Worm (Caenorhabditis elegans) whole organism, early embryonic: ENCODE results near the gene Y105C5B.20.

Experiments
- B0310.2 ChIP-seq: sonication (generic microtip); optimal IDR thresholded peaks from 2 replicates; lab custom pipeline; 2016; ENCODE audit warnings: mild to moderate bottlenecking, missing genetic modification characterization, missing compliant biosample characterization
- F13C5.2 ChIP-seq: sonication (generic microtip); optimal IDR thresholded peaks from 2 replicates; lab custom pipeline; 2017; ENCODE audit warnings: mild to moderate bottlenecking, missing genetic modification characterization, inconsistent platforms, missing compliant biosample characterization
- aly-1 ChIP-seq: sonication (generic microtip); optimal IDR thresholded peaks from 2 replicates; lab custom pipeline; 2016; ENCODE audit warnings: missing genetic modification characterization, missing compliant biosample characterization
- ama-1 ChIP-seq: fragments of 150-350 bp; optimal IDR thresholded peaks from 2 replicates; lab custom pipeline; 2014
- ceh-13 ChIP-seq: fragments of 200-800 bp; sonication (Bioruptor generic); optimal IDR thresholded peaks from 2 replicates; lab custom pipeline; 2018; ENCODE audit warnings: mild to moderate bottlenecking, missing genetic modification characterization, missing compliant biosample characterization
- ceh-36 ChIP-seq: sonication (generic microtip); optimal IDR thresholded peaks from 2 replicates; lab custom pipeline; 2016; ENCODE audit warnings: missing genetic modification characterization, inconsistent platforms, missing compliant biosample characterization
- ets-7 ChIP-seq: sonication (generic microtip); optimal IDR thresholded peaks from 2 replicates; lab custom pipeline; 2016; ENCODE audit warnings: missing genotype, missing genetic modification characterization, missing compliant biosample characterization
- flt-1 ChIP-seq: fragments of 200-800 bp; sonication (Bioruptor generic); IDR thresholded peaks from 2 replicates; pipeline ENCODE4 v1.3.6; 2022; ENCODE audit warnings: missing genetic modification characterization, missing compliant biosample characterization
- hmbx-1 ChIP-seq: sonication (generic microtip); optimal IDR thresholded peaks from 2 replicates; lab custom pipeline; 2016; ENCODE audit warnings: mild to moderate bottlenecking, missing genetic modification characterization, missing compliant biosample characterization
- hmg-4 ChIP-seq: fragments of 200-800 bp; sonication (Bioruptor generic); optimal IDR thresholded peaks from 2 replicates; lab custom pipeline; 2018; ENCODE audit warnings: mild to moderate bottlenecking, missing genetic modification characterization, missing compliant biosample characterization
- hnd-1 ChIP-seq: sonication (generic microtip); optimal IDR thresholded peaks from 2 replicates; lab custom pipeline; 2016; ENCODE audit warnings: missing genetic modification characterization, missing compliant biosample characterization
- pes-1 ChIP-seq: fragments of 200-800 bp; sonication (Bioruptor generic); IDR thresholded peaks from 2 replicates; pipeline ENCODE4 v1.3.6; 2022; ENCODE audit warnings: missing genetic modification reagents, missing genetic modification characterization, missing compliant biosample characterization
- scrt-1 ChIP-seq: fragments of 200-800 bp; sonication (Bioruptor generic); IDR thresholded peaks from 2 replicates; pipeline ENCODE4 v1.3.6; 2022; ENCODE audit warnings: missing genetic modification characterization, missing compliant biosample characterization
- sea-1 ChIP-seq: fragments of 200-800 bp; sonication (Bioruptor generic); conservative IDR thresholded peaks from 2 replicates; pipeline ENCODE4 v1.3.6; 2022; ENCODE audit warnings: missing genetic modification characterization, missing compliant biosample characterization
- tbx-11 ChIP-seq: fragments of 200-800 bp; sonication (Bioruptor generic); IDR thresholded peaks from 2 replicates; pipeline ENCODE4 v1.3.6; 2022; ENCODE audit warnings: missing genetic modification characterization, missing compliant biosample characterization
- tbx-37 ChIP-seq: fragments of 200-800 bp; sonication (Bioruptor generic); conservative IDR thresholded peaks from 2 replicates; pipeline ENCODE4 v1.3.6; 2022; ENCODE audit warnings: missing genetic modification reagents, missing genetic modification characterization, missing compliant biosample characterization
- tra-4 ChIP-seq: sonication (generic microtip); optimal IDR thresholded peaks from 2 replicates; lab custom pipeline; 2017; ENCODE audit warnings: missing genetic modification characterization, missing compliant biosample characterization

Gene Y105C5B.20

DNA sequence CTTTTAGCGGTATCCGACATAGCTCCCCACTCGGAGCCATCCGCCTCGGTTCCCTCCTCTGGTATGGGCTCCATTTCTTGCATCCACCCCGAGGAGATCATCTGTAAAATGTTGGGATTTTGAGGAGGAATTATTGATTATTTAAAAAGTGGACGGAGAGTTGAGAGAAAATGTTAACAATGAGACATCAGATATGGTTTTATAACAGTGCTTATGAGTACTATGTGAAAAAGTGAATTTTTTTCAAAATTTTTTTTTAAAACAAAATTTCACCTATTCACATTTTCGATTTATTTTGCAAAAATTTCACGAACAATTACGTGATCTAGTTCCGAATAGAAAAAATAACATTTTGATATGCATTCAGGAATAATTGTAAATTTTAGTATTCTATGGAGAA is 32.3 kb upstream of the Y105C5B.20 start, which contains the start of gene jac-1:
jac-1 (minus strand) TSS at position 101 of the 400 bp plus-strand sequence.
- TF ChIP-seq tra-4 (tag; lab: Kevin White, UChicago) (no peak), aly-1 (tag; lab: Kevin White, UChicago) (no peak), ceh-13 (GFP tag; lab: Kevin White, UChicago) (no peak), pes-1 (no peak), hmg-4 (GFP tag; lab: Kevin White, UChicago) (no peak), flt-1 (GFP tag; lab: Robert Waterston, UW) (no peak), hmbx-1 (no peak), B0310.2 (tag; lab: Kevin White, UChicago) (no peak), hnd-1 (tag; lab: Kevin White, UChicago) (no peak)

DNA sequence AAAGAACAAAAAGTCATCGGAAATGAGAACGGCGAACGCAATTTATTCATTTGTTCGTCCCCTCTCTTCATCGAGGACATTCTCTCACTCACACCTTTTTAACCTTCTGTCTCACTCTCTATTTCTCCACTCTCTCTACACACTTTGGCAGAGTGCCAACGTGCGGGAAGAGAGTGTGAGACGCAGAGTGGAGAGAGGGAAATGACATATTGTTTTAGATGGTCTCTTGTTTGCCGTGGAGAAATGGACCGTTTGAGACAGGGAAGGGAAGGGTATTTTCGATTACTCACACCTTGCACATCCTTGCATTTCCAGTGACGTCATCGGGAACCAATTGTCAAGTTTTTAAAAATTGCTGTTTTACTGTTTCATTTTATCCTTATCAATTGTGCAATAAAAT is 29.8 kb upstream of the Y105C5B.20 start:
- TF ChIP-seq ceh-36 (tag; lab: Kevin White, UChicago) (no peak), tbx-37 (GFP tag; lab: Robert Waterston, UW) (no peak), F13C5.2 (tag; lab: Kevin White, UChicago) (no peak), B0310.2 (tag; lab: Kevin White, UChicago) (no peak), flt-1 (GFP tag; lab: Robert Waterston, UW) (no peak), aly-1 (tag; lab: Kevin White, UChicago) (no peak), ets-7 (tag; lab: Kevin White, UChicago) (no peak), pes-1 (no peak), sea-1 (GFP tag; lab: Robert Waterston, UW) (no peak), ceh-13 (GFP tag; lab: Kevin White, UChicago) (no peak), tra-4 (tag; lab: Kevin White, UChicago) (no peak), hmg-4 (GFP tag; lab: Kevin White, UChicago) (no peak), scrt-1 (GFP tag; lab: Robert Waterston, UW) (no peak), hmbx-1 (no peak), ama-1 (no peak), hnd-1 (tag; lab: Kevin White, UChicago) (no peak), tbx-11 (no peak)

DNA sequence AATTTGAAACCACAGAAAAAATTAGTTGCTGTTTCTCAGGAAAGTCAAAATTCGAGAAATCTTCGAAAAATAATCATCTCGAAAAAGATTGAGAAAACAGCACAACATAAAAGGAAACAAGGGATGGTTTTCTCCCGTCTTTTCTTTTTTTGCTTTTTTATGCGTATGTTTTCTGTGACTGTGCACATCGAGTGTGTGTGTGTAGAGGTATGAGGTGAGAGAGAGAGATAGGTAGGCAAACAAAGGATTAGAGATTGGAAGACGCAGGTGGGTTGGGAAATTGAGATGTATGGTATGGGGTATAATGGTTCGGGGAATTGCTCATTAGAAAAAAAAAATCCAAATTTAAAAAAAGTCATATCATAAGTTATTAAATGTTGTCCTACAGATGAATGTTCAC is 28.0 kb upstream of the Y105C5B.20 start:
- TF ChIP-seq pes-1, result no peak
- no peak for TF ChIP-seq hmg-4 (GFP tag; lab: Kevin White, UChicago)
- no peak for TF ChIP-seq sea-1 (GFP tag; lab: Robert Waterston, UW)
- no peak for TF ChIP-seq aly-1 (tag; lab: Kevin White, UChicago)
- TF ChIP-seq F13C5.2 (tag; lab: Kevin White, UChicago), result no peak
- no peak for TF ChIP-seq hmbx-1
- TF ChIP-seq hnd-1 (tag; lab: Kevin White, UChicago), result no peak
- TF ChIP-seq scrt-1 (GFP tag; lab: Robert Waterston, UW), result no peak
- TF ChIP-seq ama-1, result no peak
- TF ChIP-seq tbx-11, result no peak
- TF ChIP-seq tbx-37 (GFP tag; lab: Robert Waterston, UW), result no peak
- no peak for TF ChIP-seq B0310.2 (tag; lab: Kevin White, UChicago)
- TF ChIP-seq ets-7 (tag; lab: Kevin White, UChicago), result no peak
- TF ChIP-seq ceh-36 (tag; lab: Kevin White, UChicago), result no peak

DNA sequence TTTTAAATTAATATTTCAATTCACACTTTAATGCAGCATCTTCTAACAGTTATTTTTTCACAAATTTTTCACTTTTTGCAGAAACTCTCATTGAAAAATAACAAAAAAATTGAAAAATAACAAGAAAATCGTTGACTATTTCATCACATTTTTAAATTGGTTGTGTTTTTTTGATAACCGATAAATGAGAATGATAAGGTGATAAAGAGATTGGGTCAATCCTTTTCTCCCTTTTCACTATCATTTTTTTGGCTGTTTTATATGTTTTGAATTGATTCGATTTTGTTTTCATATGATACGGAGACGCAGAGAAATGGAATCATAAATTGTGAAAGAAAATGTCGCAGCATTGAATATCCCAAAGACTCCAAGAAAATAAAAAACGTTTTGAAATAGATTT is 21.3 kb upstream of the Y105C5B.20 start:
- TF ChIP-seq sea-1 (GFP tag; lab: Robert Waterston, UW), result no peak

DNA sequence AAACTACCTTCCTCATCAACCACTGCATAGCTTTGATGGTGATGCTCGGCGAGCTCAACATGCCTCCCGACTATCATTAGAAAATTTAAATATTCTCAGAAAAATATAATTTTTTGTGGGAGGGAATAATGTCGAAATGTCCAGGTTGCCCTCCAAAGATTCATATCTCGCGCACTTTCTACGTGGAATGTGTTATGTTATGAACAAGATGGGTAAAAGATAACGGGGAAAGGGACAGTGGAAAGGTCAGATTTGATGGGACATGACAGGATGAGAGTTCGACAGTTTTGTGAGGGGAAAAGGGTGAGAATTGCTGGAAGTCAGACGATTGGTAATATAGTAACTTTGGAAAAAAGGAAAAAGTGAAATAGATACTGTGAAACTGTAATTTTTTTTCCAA is 11.9 kb upstream of the Y105C5B.20 start:
- no peak for TF ChIP-seq tbx-11
- no peak for TF ChIP-seq ceh-13 (GFP tag; lab: Kevin White, UChicago)
- no peak for TF ChIP-seq tra-4 (tag; lab: Kevin White, UChicago)

DNA sequence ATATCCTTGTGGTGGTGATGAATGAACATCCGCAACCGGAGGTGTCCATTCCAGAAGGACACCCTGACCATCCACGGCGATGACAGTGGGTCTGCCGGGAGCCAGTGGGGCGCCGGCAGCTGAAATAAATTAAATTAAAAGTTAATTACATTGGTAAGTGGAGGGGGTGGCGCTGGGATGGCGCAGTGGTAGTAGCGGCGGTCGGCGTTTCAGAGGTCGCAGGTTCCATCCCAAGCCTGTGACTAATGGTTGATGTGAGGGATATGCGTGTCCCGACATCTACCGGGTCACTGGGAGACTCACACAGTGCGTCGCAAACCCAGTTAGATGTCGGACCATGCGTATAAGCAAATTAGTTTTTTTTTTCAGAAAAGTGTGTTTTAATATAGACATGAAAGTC is 11.1 kb upstream of the Y105C5B.20 start:
- TF ChIP-seq tbx-11 (no peak), ama-1 (no peak), pes-1 (no peak), ceh-13 (GFP tag; lab: Kevin White, UChicago) (no peak), aly-1 (tag; lab: Kevin White, UChicago) (no peak), tra-4 (tag; lab: Kevin White, UChicago) (no peak), scrt-1 (GFP tag; lab: Robert Waterston, UW) (no peak), sea-1 (GFP tag; lab: Robert Waterston, UW) (no peak), flt-1 (GFP tag; lab: Robert Waterston, UW) (no peak), B0310.2 (tag; lab: Kevin White, UChicago) (no peak), ceh-36 (tag; lab: Kevin White, UChicago) (no peak), hmbx-1 (no peak)

DNA sequence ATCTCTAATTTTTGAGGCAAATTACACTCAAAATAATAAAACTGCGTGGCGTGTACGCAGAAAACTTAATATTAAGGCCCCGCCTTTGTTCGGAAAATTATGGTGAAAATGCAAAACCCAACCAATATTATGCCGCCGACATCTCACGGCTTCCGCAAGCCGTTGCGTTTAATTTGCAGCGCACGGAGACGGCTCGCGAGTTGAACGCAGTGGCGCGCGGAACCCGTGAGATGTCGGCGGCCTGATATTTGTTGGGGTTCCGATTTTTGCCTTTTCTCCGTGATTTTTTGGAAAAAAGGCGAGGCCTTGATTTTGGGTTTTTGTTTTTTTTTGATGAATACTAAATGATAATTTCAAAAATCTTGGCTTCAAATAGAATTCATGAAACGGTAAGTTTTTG is 6.7 kb upstream of the Y105C5B.20 start:
- TF ChIP-seq pes-1 (peak; percentile 52; the same call in 1 of the 2 replicates), tra-4 (tag; lab: Kevin White, UChicago) (no peak)

DNA sequence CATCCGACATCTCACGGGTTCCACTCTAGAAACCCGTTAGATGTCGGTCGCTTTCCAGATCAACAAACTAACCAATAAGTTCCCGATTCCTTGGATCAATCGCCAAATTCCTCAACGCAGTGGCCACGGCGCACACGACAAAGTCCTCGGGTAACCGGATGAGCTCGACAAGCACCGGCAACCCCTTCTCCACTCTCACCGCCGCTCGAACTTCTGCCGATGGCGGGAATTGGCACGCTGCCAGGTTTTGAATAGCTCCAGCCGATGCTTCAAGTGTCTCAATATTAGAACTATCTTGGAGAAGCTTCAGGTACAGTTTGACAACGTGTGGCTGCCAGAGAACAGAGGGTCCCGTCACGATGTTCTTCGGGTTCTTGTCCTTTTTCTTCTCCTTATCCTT is 5.3 kb upstream of the Y105C5B.20 start:
- TF ChIP-seq tbx-11 (no peak), aly-1 (tag; lab: Kevin White, UChicago) (no peak), pes-1 (no peak), scrt-1 (GFP tag; lab: Robert Waterston, UW) (no peak), F13C5.2 (tag; lab: Kevin White, UChicago) (no peak), ceh-36 (tag; lab: Kevin White, UChicago) (no peak), B0310.2 (tag; lab: Kevin White, UChicago) (no peak), sea-1 (GFP tag; lab: Robert Waterston, UW) (no peak), hnd-1 (tag; lab: Kevin White, UChicago) (no peak), ama-1 (no peak), hmbx-1 (no peak), hmg-4 (GFP tag; lab: Kevin White, UChicago) (no peak)
